Fruit fly (Drosophila melanogaster) whole organism, embryonic: ENCODE measurements around the gene geko.

Experiments
- Abd-B ChIP-seq: fragments of 200-800 bp; sonication (Bioruptor generic); optimal IDR thresholded peaks from 2 replicates; lab custom pipeline; 2018; ENCODE audit warnings: missing biosample characterization, mild to moderate bottlenecking, missing genetic modification characterization, moderate library complexity
- Atf6 ChIP-seq: fragments of 200-800 bp; sonication (Bioruptor generic); IDR thresholded peaks from 2 replicates; pipeline ENCODE4 v1.3.6; 2022; ENCODE audit warnings: missing biosample characterization, missing genetic modification characterization
- B-H2 ChIP-seq: fragments of 200-800 bp; sonication (Bioruptor generic); optimal IDR thresholded peaks from 2 replicates; lab custom pipeline; 2018; ENCODE audit warnings: missing biosample characterization, mild to moderate bottlenecking, missing genetic modification characterization
- CG10979 ChIP-seq: fragments of 200-800 bp; sonication (Bioruptor generic); optimal IDR thresholded peaks from 2 replicates; lab custom pipeline; 2018; ENCODE audit warnings: missing biosample characterization, mild to moderate bottlenecking, missing genetic modification characterization, moderate library complexity
- CG12104 ChIP-seq: fragments of 200-800 bp; sonication (Bioruptor generic); optimal IDR thresholded peaks from 3 replicates; lab custom pipeline; 2016; ENCODE audit warnings: missing biosample characterization, missing genetic modification characterization
- CG13424 ChIP-seq: fragments of 200-800 bp; sonication (Bioruptor generic); optimal IDR thresholded peaks from 2 replicates; lab custom pipeline; 2019; ENCODE audit warnings: missing biosample characterization, mild to moderate bottlenecking, missing genetic modification characterization, moderate library complexity
- CG17361 ChIP-seq: fragments of 200-800 bp; sonication (Bioruptor generic); IDR thresholded peaks from 3 replicates; pipeline ENCODE4 v1.3.6; 2022; ENCODE audit warnings: missing biosample characterization, missing genetic modification characterization
- CG17829 ChIP-seq: fragments of 200-800 bp; optimal IDR thresholded peaks from 2 replicates; lab custom pipeline; 2019; ENCODE audit warnings: missing biosample characterization, mild to moderate bottlenecking, missing genetic modification characterization, moderate library complexity
- CG1832 ChIP-seq: fragments of 200-800 bp; sonication (Bioruptor generic); optimal IDR thresholded peaks from 2 replicates; lab custom pipeline; 2017; ENCODE audit warnings: missing biosample characterization, mild to moderate bottlenecking, missing genetic modification characterization, inconsistent platforms
- CG18599 ChIP-seq: fragments of 200-800 bp; sonication (Bioruptor generic); optimal IDR thresholded peaks from 3 replicates; lab custom pipeline; 2017; ENCODE audit warnings: missing biosample characterization, missing genetic modification characterization, mild to moderate bottlenecking, moderate library complexity, missing genetic modification reagents
- CG3407 ChIP-seq: fragments of 200-800 bp; sonication (Bioruptor generic); optimal IDR thresholded peaks from 2 replicates; lab custom pipeline; 2018; ENCODE audit warnings: missing biosample characterization, mild to moderate bottlenecking, missing genetic modification characterization
- CG43689 ChIP-seq: fragments of 200-800 bp; sonication (Bioruptor generic); IDR thresholded peaks from 2 replicates; pipeline ENCODE4 v1.3.6; 2022; ENCODE audit warnings: missing biosample characterization, missing genetic modification characterization
- CG4424 ChIP-seq: fragments of 200-800 bp; sonication (Bioruptor generic); optimal IDR thresholded peaks from 3 replicates; lab custom pipeline; 2016; ENCODE audit warnings: missing biosample characterization, missing genetic modification characterization
- CG4707 ChIP-seq: fragments of 200-800 bp; sonication (Bioruptor generic); optimal IDR thresholded peaks from 2 replicates; lab custom pipeline; 2018; ENCODE audit warnings: missing biosample characterization, mild to moderate bottlenecking, missing genetic modification characterization, moderate library complexity
- CG7372 ChIP-seq: fragments of 200-800 bp; sonication (Bioruptor generic); IDR thresholded peaks from 2 replicates; pipeline ENCODE4 v1.3.6; 2022; ENCODE audit warnings: missing biosample characterization, missing genetic modification characterization
- CG7839 ChIP-seq: fragments of 200-800 bp; sonication (Bioruptor generic); optimal IDR thresholded peaks from 3 replicates; lab custom pipeline; 2018; ENCODE audit warnings: missing biosample characterization, mild to moderate bottlenecking, missing genetic modification characterization, moderate library complexity
- CG8290 ChIP-seq, 3 experiments: fragments of 200-800 bp; sonication (Bioruptor generic); optimal IDR thresholded peaks; 2 replicates each; lab custom pipeline; 2016 to 2019; ENCODE audit warnings: missing biosample characterization in 3 of 3, missing genetic modification characterization in 3 of 3, mild to moderate bottlenecking in 2 of 3, moderate library complexity in 1 of 3
- CG9727 ChIP-seq: fragments of 200-800 bp; sonication (Bioruptor generic); optimal IDR thresholded peaks from 3 replicates; lab custom pipeline; 2017; ENCODE audit warnings: missing biosample characterization, mild to moderate bottlenecking, missing genetic modification characterization
- CG9817 ChIP-seq: fragments of 200-800 bp; sonication (Bioruptor generic); optimal IDR thresholded peaks from 2 replicates; lab custom pipeline; 2018; ENCODE audit warnings: missing biosample characterization, mild to moderate bottlenecking, missing genetic modification characterization, moderate library complexity
- Dad ChIP-seq: fragments of 200-800 bp; sonication (Bioruptor generic); optimal IDR thresholded peaks from 3 replicates; lab custom pipeline; 2016; ENCODE audit warnings: missing biosample characterization, missing genetic modification characterization
- Dfd ChIP-seq, 2 experiments: fragments of >200 bp; optimal IDR thresholded peaks; 2 replicates each; lab custom pipeline; 2017; ENCODE audit warnings: missing biosample characterization in 2 of 2, missing genetic modification characterization in 2 of 2
- Doc3 ChIP-seq: fragments of 200-800 bp; sonication (Bioruptor generic); IDR thresholded peaks from 3 replicates; pipeline ENCODE4 v1.3.6; 2022; ENCODE audit warnings: missing biosample characterization, missing genetic modification characterization; ENCODE audit not compliant: partially characterized antibody
- Dp ChIP-seq: fragments of 200-800 bp; sonication (Bioruptor generic); optimal IDR thresholded peaks from 2 replicates; lab custom pipeline; 2018; ENCODE audit warnings: missing biosample characterization, mild to moderate bottlenecking, missing genetic modification characterization, moderate library complexity
- Eip74EF ChIP-seq, 2 experiments: fragments of 200-800 bp in 1 of 2; fragments of >200 bp in 1 of 2; sonication (Bioruptor generic) in 1 of 2; optimal IDR thresholded peaks; 2 replicates each; lab custom pipeline; 2017 to 2019; ENCODE audit warnings: missing biosample characterization in 2 of 2, missing genetic modification characterization in 2 of 2, mild to moderate bottlenecking in 1 of 2, moderate library complexity in 1 of 2
- Kr ChIP-seq: fragments of 200-800 bp; sonication (Bioruptor generic); optimal IDR thresholded peaks from 2 replicates; lab custom pipeline; 2017; ENCODE audit warnings: missing biosample characterization, mild to moderate bottlenecking, missing genetic modification characterization
- MTF-1 ChIP-seq: fragments of 200-800 bp; sonication (Bioruptor generic); optimal IDR thresholded peaks from 2 replicates; lab custom pipeline; 2018; ENCODE audit warnings: missing biosample characterization, mild to moderate bottlenecking, missing genetic modification characterization, borderline replicate concordance
- al ChIP-seq: fragments of 200-800 bp; sonication (Bioruptor generic); IDR thresholded peaks from 2 replicates; pipeline ENCODE4 v1.3.6; 2022; ENCODE audit warnings: missing biosample characterization, missing genetic modification characterization
- aop ChIP-seq: fragments of 200-800 bp; sonication (Bioruptor generic); IDR thresholded peaks from 2 replicates; pipeline ENCODE4 v1.3.6; 2022; ENCODE audit warnings: missing biosample characterization, missing genetic modification characterization
- br ChIP-seq: fragments of >200 bp; optimal IDR thresholded peaks from 2 replicates; lab custom pipeline; 2017
- bsh ChIP-seq, 2 experiments: fragments of 200-800 bp; sonication (Bioruptor generic); optimal IDR thresholded peaks; 2 replicates each; lab custom pipeline; 2017 to 2018; ENCODE audit warnings: mild to moderate bottlenecking in 2 of 2, missing biosample characterization in 2 of 2, missing genetic modification characterization in 2 of 2, moderate library complexity in 1 of 2
- cato ChIP-seq: fragments of 200-800 bp; sonication (Bioruptor generic); optimal IDR thresholded peaks from 2 replicates; lab custom pipeline; 2016; ENCODE audit warnings: missing biosample characterization, missing genetic modification characterization, borderline replicate concordance
- chinmo ChIP-seq: fragments of 200-800 bp; sonication (Bioruptor generic); IDR thresholded peaks from 4 replicates; pipeline ENCODE4 v1.3.6; 2022; ENCODE audit warnings: missing biosample characterization, missing genetic modification characterization; ENCODE audit not compliant: partially characterized antibody
- dati ChIP-seq: fragments of 200-800 bp; sonication (Bioruptor generic); IDR thresholded peaks from 2 replicates; pipeline ENCODE4 v1.3.6; 2022; ENCODE audit warnings: missing biosample characterization, missing genetic modification characterization
- disco-r ChIP-seq: fragments of 200-800 bp; sonication (Bioruptor generic); optimal IDR thresholded peaks from 2 replicates; lab custom pipeline; 2016; ENCODE audit warnings: missing biosample characterization, missing genetic modification characterization
- dm ChIP-seq: fragments of 200-800 bp; sonication (Bioruptor generic); optimal IDR thresholded peaks from 3 replicates; lab custom pipeline; 2016; ENCODE audit warnings: missing biosample characterization, missing genetic modification characterization
- eyg ChIP-seq: fragments of 200-800 bp; sonication (Bioruptor generic); optimal IDR thresholded peaks from 3 replicates; lab custom pipeline; 2016; ENCODE audit warnings: missing biosample characterization, missing genetic modification characterization
- lilli ChIP-seq: fragments of 200-800 bp; sonication (Bioruptor generic); optimal IDR thresholded peaks from 3 replicates; lab custom pipeline; 2016; ENCODE audit warnings: missing biosample characterization, missing genetic modification characterization
- p53 ChIP-seq: fragments of 200-800 bp; sonication (Bioruptor generic); optimal IDR thresholded peaks from 2 replicates; lab custom pipeline; 2016; ENCODE audit warnings: missing biosample characterization, missing genetic modification characterization
- pb ChIP-seq: fragments of 200-800 bp; sonication (Bioruptor generic); optimal IDR thresholded peaks from 3 replicates; lab custom pipeline; 2016; ENCODE audit warnings: missing biosample characterization, missing genetic modification characterization
- pnt ChIP-seq: fragments of 200-800 bp; sonication (Bioruptor generic); optimal IDR thresholded peaks from 3 replicates; lab custom pipeline; 2016; ENCODE audit warnings: missing biosample characterization, missing genetic modification characterization
- slou ChIP-seq: fragments of 200-800 bp; sonication (Bioruptor generic); optimal IDR thresholded peaks from 3 replicates; lab custom pipeline; 2016; ENCODE audit warnings: missing biosample characterization, missing genetic modification characterization
- so ChIP-seq: fragments of 200-800 bp; sonication (Bioruptor generic); IDR thresholded peaks from 3 replicates; pipeline ENCODE4 v1.3.6; 2022; ENCODE audit warnings: missing biosample characterization, missing genetic modification characterization
- stc ChIP-seq: fragments of 200-800 bp; sonication (Bioruptor generic); IDR thresholded peaks from 2 replicates; pipeline ENCODE4 v1.3.6; 2022; ENCODE audit warnings: missing biosample characterization, missing genetic modification characterization
- toy ChIP-seq: fragments of 200-800 bp; sonication (Bioruptor generic); IDR thresholded peaks from 2 replicates; pipeline ENCODE4 v1.3.6; 2022; ENCODE audit warnings: missing biosample characterization, missing genetic modification characterization
- tup ChIP-seq: fragments of 200-800 bp; sonication (Bioruptor generic); optimal IDR thresholded peaks from 2 replicates; lab custom pipeline; 2016; ENCODE audit warnings: missing biosample characterization, mild to moderate bottlenecking, missing genetic modification characterization, moderate library complexity
- unpg ChIP-seq: fragments of 200-800 bp; sonication (Bioruptor generic); optimal IDR thresholded peaks from 3 replicates; lab custom pipeline; 2018; ENCODE audit warnings: missing biosample characterization, mild to moderate bottlenecking, missing genetic modification characterization, moderate library complexity
- vvl ChIP-seq: fragments of 200-800 bp; sonication (Bioruptor generic); IDR thresholded peaks from 2 replicates; pipeline ENCODE4 v1.3.6; 2022; ENCODE audit warnings: missing biosample characterization, missing genetic modification characterization
- wek ChIP-seq: fragments of 200-800 bp; sonication (Bioruptor generic); optimal IDR thresholded peaks from 3 replicates; lab custom pipeline; 2018; ENCODE audit warnings: missing biosample characterization, mild to moderate bottlenecking, missing genetic modification characterization, moderate library complexity

The geko gene

dm6 chr3L:18185542-18186312 is 46.5 kb downstream of the geko start, which contains the start of gene hid (continued):
- TF ChIP-seq dati, result peak; percentile 22; the same call in 1 of the 2 replicates
- peak; percentile 93 for TF ChIP-seq CG17361 (GFP tag; lab: Robert Waterston, UW)
- TF ChIP-seq lilli, result peak; percentile 85
- peak; percentile 35 for TF ChIP-seq CG1832 (GFP tag; lab: Kevin White, UChicago)
- TF ChIP-seq aop (GFP tag; lab: Robert Waterston, UW), result no peak
- peak; percentile 69 for TF ChIP-seq al (GFP tag; lab: Robert Waterston, UW)
- peak; percentile 76 for TF ChIP-seq unpg (GFP tag; lab: Kevin White, UChicago)
- peak; percentile 79 for TF ChIP-seq disco-r (GFP tag; lab: Kevin White, UChicago)
- no peak for TF ChIP-seq wek
- peak; percentile 87 for TF ChIP-seq p53
- TF ChIP-seq CG9817, result peak; percentile 65
- no peak for TF ChIP-seq CG4424 (GFP tag; lab: Kevin White, UChicago)
- TF ChIP-seq slou, result peak; percentile 63
- peak; percentile 83 to 84 for TF ChIP-seq bsh (GFP tag; optimal IDR thresholded peaks at IDR 0.05; lab: Kevin White, UChicago)
- TF ChIP-seq CG10979 (tag; lab: Kevin White, UChicago), result peak; percentile 91
- 0 out of 2 replicates have a peak, but pooled peaks have one; percentile 34 for TF ChIP-seq CG43689 (GFP tag; lab: Robert Waterston, UW)
- peak; percentile 81 for TF ChIP-seq vvl (GFP tag; lab: Robert Waterston, UW)
- TF ChIP-seq Dp (GFP tag; lab: Kevin White, UChicago), result no peak
- TF ChIP-seq br (lab: Kevin White, UChicago), result no peak
- TF ChIP-seq pnt (GFP tag; lab: Kevin White, UChicago), result peak; percentile 90
- TF ChIP-seq Doc3, result no peak
- TF ChIP-seq chinmo (GFP tag; lab: Robert Waterston, UW), result peak; percentile 79; the same call in 3 of the 4 replicates
- TF ChIP-seq CG9727 (GFP tag; lab: Kevin White, UChicago), result peak; percentile 92
- TF ChIP-seq toy (GFP tag; lab: Robert Waterston, UW), result no peak
- peak; percentile 86 for TF ChIP-seq Abd-B (GFP tag; lab: Kevin White, UChicago)
- peak; percentile 89 for TF ChIP-seq CG7839 (tag; lab: Kevin White, UChicago)
- peak; percentile 80 for TF ChIP-seq cato (GFP tag; lab: Kevin White, UChicago)
- TF ChIP-seq CG18599 (GFP tag; lab: Kevin White, UChicago), result peak; percentile 80
- peak; percentile 42 for TF ChIP-seq CG4707 (GFP tag; lab: Kevin White, UChicago)
- TF ChIP-seq CG12104 (GFP tag; lab: Kevin White, UChicago), result peak; percentile 80
- no peak for TF ChIP-seq Dfd (GFP tag; optimal IDR thresholded peaks at IDR 0.05; lab: Kevin White, UChicago)
- TF ChIP-seq dm, result peak; percentile 73
- TF ChIP-seq CG8290 (GFP tag; optimal IDR thresholded peaks at IDR 0.05; lab: Kevin White, UChicago), result peak; percentile 85
- peak; percentile 43 to 70 for TF ChIP-seq CG8290 (tag; optimal IDR thresholded peaks at IDR 0.05; lab: Kevin White, UChicago)
- peak; percentile 53 for TF ChIP-seq tup
- peak; percentile 74 for TF ChIP-seq CG7372 (GFP tag; lab: Robert Waterston, UW)
- peak; percentile 46 for TF ChIP-seq CG3407 (GFP tag; lab: Kevin White, UChicago)
- peak; percentile 70 for TF ChIP-seq stc (GFP tag; lab: Robert Waterston, UW)
- peak; percentile 84 for TF ChIP-seq Dad (GFP tag; lab: Kevin White, UChicago)
- TF ChIP-seq CG13424 (tag; lab: Kevin White, UChicago), result peak; percentile 87
- TF ChIP-seq Kr (GFP tag; lab: Kevin White, UChicago), result no peak
- TF ChIP-seq eyg (GFP tag; lab: Kevin White, UChicago), result peak; percentile 78
- TF ChIP-seq CG17829, result peak; percentile 88
- peak in 1 of 2 experiments; percentile 75 for TF ChIP-seq Eip74EF (GFP tag; optimal IDR thresholded peaks at IDR 0.05; lab: Kevin White, UChicago)
- peak; percentile 72; the same call in 2 of the 3 replicates for TF ChIP-seq so (GFP tag; lab: Robert Waterston, UW)
- no peak for TF ChIP-seq B-H2 (GFP tag; lab: Kevin White, UChicago)
- peak; percentile 28 for TF ChIP-seq MTF-1 (GFP tag; lab: Kevin White, UChicago)
- peak; percentile 67; the same call in 1 of the 2 replicates for TF ChIP-seq Atf6 (GFP tag; lab: Robert Waterston, UW)
- TF ChIP-seq pb (GFP tag; lab: Kevin White, UChicago), result peak; percentile 88
